Fruit fly (Drosophila melanogaster) whole organism, embryonic: ENCODE measurements around the gene CG31102.
A peak's percentile ranks its signal among the peaks of the same experiment; 100 is the strongest.

Experiments
- Antp ChIP-seq: fragments of 200-800 bp; sonication (Bioruptor generic); optimal IDR thresholded peaks from 3 replicates; lab custom pipeline; 2016; ENCODE audit warnings: missing biosample characterization, missing genetic modification characterization
- Atf6 ChIP-seq: fragments of 200-800 bp; sonication (Bioruptor generic); IDR thresholded peaks from 2 replicates; pipeline ENCODE4 v1.3.6; 2022; ENCODE audit warnings: missing biosample characterization, missing genetic modification characterization
- BEAF-32 ChIP-seq: fragments of 200-800 bp; sonication (Bioruptor generic); optimal IDR thresholded peaks from 3 replicates; lab custom pipeline; 2017; ENCODE audit warnings: missing biosample characterization, missing genetic modification characterization, mild to moderate bottlenecking, moderate library complexity, missing genetic modification reagents
- CG1024 ChIP-seq: fragments of 200-800 bp; sonication (Bioruptor generic); IDR thresholded peaks from 2 replicates; pipeline ENCODE4 v1.3.6; 2022; ENCODE audit warnings: missing biosample characterization, missing genetic modification characterization
- CG11456 ChIP-seq: fragments of 200-800 bp; sonication (Bioruptor generic); IDR thresholded peaks from 3 replicates; pipeline ENCODE4 v1.3.6; 2022; ENCODE audit warnings: missing biosample characterization, missing genetic modification characterization
- CG12744 ChIP-seq: fragments of 200-800 bp; sonication (Bioruptor generic); optimal IDR thresholded peaks from 2 replicates; lab custom pipeline; 2016; ENCODE audit warnings: missing biosample characterization, missing genetic modification characterization
- CG13624 ChIP-seq: fragments of 200-800 bp; sonication (Bioruptor generic); optimal IDR thresholded peaks from 2 replicates; lab custom pipeline; 2016; ENCODE audit warnings: missing biosample characterization, missing genetic modification characterization
- CG17385 ChIP-seq: fragments of 200-800 bp; sonication (Bioruptor generic); optimal IDR thresholded peaks from 3 replicates; lab custom pipeline; 2018; ENCODE audit warnings: missing biosample characterization, mild to moderate bottlenecking, missing genetic modification characterization
- CG17568 ChIP-seq: fragments of 200-800 bp; sonication (Bioruptor generic); optimal IDR thresholded peaks from 2 replicates; lab custom pipeline; 2018; ENCODE audit warnings: missing biosample characterization, mild to moderate bottlenecking, missing genetic modification characterization, moderate library complexity
- CG1832 ChIP-seq: fragments of 200-800 bp; sonication (Bioruptor generic); optimal IDR thresholded peaks from 2 replicates; lab custom pipeline; 2017; ENCODE audit warnings: missing biosample characterization, mild to moderate bottlenecking, missing genetic modification characterization, inconsistent platforms
- CG4404 ChIP-seq: fragments of 200-800 bp; sonication (Bioruptor generic); IDR thresholded peaks from 2 replicates; pipeline ENCODE4 v1.3.6; 2022; ENCODE audit warnings: missing biosample characterization, missing genetic modification characterization
- CG6654 ChIP-seq: fragments of 200-800 bp; sonication (Bioruptor generic); optimal IDR thresholded peaks from 2 replicates; lab custom pipeline; 2017; ENCODE audit warnings: missing biosample characterization, mild to moderate bottlenecking, missing genetic modification characterization
- CG6791 ChIP-seq: fragments of 200-800 bp; sonication (Bioruptor generic); IDR thresholded peaks from 3 replicates; pipeline ENCODE4 v1.3.6; 2022; ENCODE audit warnings: missing biosample characterization, missing genetic modification characterization; ENCODE audit not compliant: partially characterized antibody
- CG7745 ChIP-seq: fragments of 200-800 bp; sonication (Bioruptor generic); optimal IDR thresholded peaks from 2 replicates; lab custom pipeline; 2018; ENCODE audit warnings: missing biosample characterization, mild to moderate bottlenecking, missing genetic modification characterization, moderate library complexity
- Dbx ChIP-seq: fragments of 200-800 bp; sonication (Bioruptor generic); IDR thresholded peaks from 3 replicates; pipeline ENCODE4 v1.3.6; 2022; ENCODE audit warnings: missing biosample characterization, missing genetic modification characterization
- Dip3 ChIP-seq: fragments of 200-800 bp; sonication (Bioruptor generic); optimal IDR thresholded peaks from 3 replicates; lab custom pipeline; 2016; ENCODE audit warnings: missing biosample characterization, missing genetic modification characterization
- Dll ChIP-seq: fragments of 200-800 bp; sonication (Bioruptor generic); IDR thresholded peaks from 4 replicates; pipeline ENCODE4 v1.3.6; 2022; ENCODE audit warnings: missing biosample characterization, missing genetic modification characterization; ENCODE audit not compliant: partially characterized antibody
- Dref ChIP-seq: fragments of 200-800 bp; sonication (Bioruptor generic); IDR thresholded peaks from 2 replicates; pipeline ENCODE4 v1.3.6; 2022; ENCODE audit warnings: missing biosample characterization, missing genetic modification characterization
- Elba2 ChIP-seq: fragments of 200-800 bp; sonication (Bioruptor generic); optimal IDR thresholded peaks from 3 replicates; lab custom pipeline; 2016; ENCODE audit warnings: missing biosample characterization, missing genetic modification characterization
- Gsc ChIP-seq: fragments of 200-800 bp; sonication (Bioruptor generic); IDR thresholded peaks from 2 replicates; pipeline ENCODE4 v1.3.6; 2022; ENCODE audit warnings: missing biosample characterization, missing genetic modification characterization
- Hey ChIP-seq: fragments of 200-800 bp; sonication (Bioruptor generic); optimal IDR thresholded peaks from 3 replicates; lab custom pipeline; 2018; ENCODE audit warnings: missing biosample characterization, mild to moderate bottlenecking, missing genetic modification characterization
- Meics ChIP-seq: fragments of 200-800 bp; sonication (Bioruptor generic); optimal IDR thresholded peaks from 2 replicates; lab custom pipeline; 2017; ENCODE audit warnings: missing biosample characterization, mild to moderate bottlenecking, missing genetic modification characterization
- Mrtf ChIP-seq: fragments of 200-800 bp; sonication (Bioruptor generic); IDR thresholded peaks from 3 replicates; pipeline ENCODE4 v1.3.6; 2022; ENCODE audit warnings: missing biosample characterization, missing genetic modification characterization
- NC2α ChIP-seq: fragments of 200-800 bp; sonication (Bioruptor generic); optimal IDR thresholded peaks from 2 replicates; lab custom pipeline; 2016; ENCODE audit warnings: missing biosample characterization, missing genetic modification characterization
- Nf-YA ChIP-seq: fragments of 200-800 bp; sonication (Bioruptor generic); IDR thresholded peaks from 2 replicates; pipeline ENCODE4 v1.3.6; 2022; ENCODE audit warnings: missing biosample characterization, missing genetic modification characterization
- Sin3A ChIP-seq: fragments of >200 bp; optimal IDR thresholded peaks from 2 replicates; lab custom pipeline; 2018
- Xbp1 ChIP-seq: fragments of 200-800 bp; sonication (Bioruptor generic); optimal IDR thresholded peaks from 3 replicates; lab custom pipeline; 2016; ENCODE audit warnings: missing biosample characterization, mild to moderate bottlenecking, missing genetic modification characterization
- bigmax ChIP-seq: fragments of 200-800 bp; sonication (Bioruptor generic); optimal IDR thresholded peaks from 2 replicates; lab custom pipeline; 2018; ENCODE audit warnings: missing biosample characterization, mild to moderate bottlenecking, missing genetic modification characterization
- caup ChIP-seq: fragments of 200-800 bp; sonication (Bioruptor generic); optimal IDR thresholded peaks from 3 replicates; lab custom pipeline; 2017; ENCODE audit warnings: missing biosample characterization, mild to moderate bottlenecking, missing genetic modification characterization, moderate library complexity; ENCODE audit not compliant: severe bottlenecking
- chinmo ChIP-seq: fragments of 200-800 bp; sonication (Bioruptor generic); IDR thresholded peaks from 4 replicates; pipeline ENCODE4 v1.3.6; 2022; ENCODE audit warnings: missing biosample characterization, missing genetic modification characterization; ENCODE audit not compliant: partially characterized antibody
- crp ChIP-seq, 2 experiments: fragments of 200-800 bp; sonication (Bioruptor generic); optimal IDR thresholded peaks; 2 replicates in 1 of 2; 3 replicates in 1 of 2; lab custom pipeline; 2017; ENCODE audit warnings: missing biosample characterization in 2 of 2, missing genetic modification characterization in 2 of 2, mild to moderate bottlenecking in 1 of 2, moderate library complexity in 1 of 2
- disco-r ChIP-seq: fragments of 200-800 bp; sonication (Bioruptor generic); optimal IDR thresholded peaks from 2 replicates; lab custom pipeline; 2016; ENCODE audit warnings: missing biosample characterization, missing genetic modification characterization
- gce ChIP-seq: fragments of 200-800 bp; sonication (Bioruptor generic); IDR thresholded peaks from 3 replicates; pipeline ENCODE4 v1.3.6; 2022; ENCODE audit warnings: missing biosample characterization, missing genetic modification characterization
- gro ChIP-seq: fragments of 200-800 bp; sonication (Bioruptor generic); optimal IDR thresholded peaks from 2 replicates; lab custom pipeline; 2016; ENCODE audit warnings: missing biosample characterization, missing genetic modification characterization
- ham ChIP-seq: fragments of 200-800 bp; sonication (Bioruptor generic); IDR thresholded peaks from 2 replicates; pipeline ENCODE4 v1.3.6; 2022; ENCODE audit warnings: missing biosample characterization, missing genetic modification characterization
- hkb ChIP-seq, 2 experiments: fragments of 200-800 bp in 1 of 2; fragments of >200 bp in 1 of 2; sonication (Bioruptor generic) in 1 of 2; IDR thresholded peaks in 1 of 2; optimal IDR thresholded peaks in 1 of 2; 2 replicates each; pipeline versions ENCODE4 v1.3.6 to Lab custom; 2017 to 2022; ENCODE audit warnings: missing biosample characterization in 1 of 2, missing genetic modification characterization in 1 of 2
- ind ChIP-seq: fragments of 200-800 bp; sonication (Bioruptor generic); optimal IDR thresholded peaks from 3 replicates; lab custom pipeline; 2016; ENCODE audit warnings: missing biosample characterization, missing genetic modification characterization
- inv ChIP-seq: fragments of 200-800 bp; sonication (Bioruptor generic); IDR thresholded peaks from 2 replicates; pipeline ENCODE4 v1.3.6; 2022; ENCODE audit warnings: missing biosample characterization, missing genetic modification characterization; ENCODE audit not compliant: partially characterized antibody
- jigr1 ChIP-seq: fragments of 200-800 bp; sonication (Bioruptor generic); IDR thresholded peaks from 3 replicates; pipeline ENCODE4 v1.3.6; 2022; ENCODE audit warnings: missing biosample characterization, missing genetic modification characterization
- pho ChIP-seq: fragments of 200-800 bp; sonication (Bioruptor generic); optimal IDR thresholded peaks from 2 replicates; lab custom pipeline; 2016; ENCODE audit warnings: missing biosample characterization, missing genetic modification characterization
- pita ChIP-seq: fragments of 200-800 bp; sonication (Bioruptor generic); optimal IDR thresholded peaks from 2 replicates; lab custom pipeline; 2017; ENCODE audit warnings: missing biosample characterization, mild to moderate bottlenecking, missing genetic modification characterization
- pzg ChIP-seq: fragments of 200-800 bp; sonication (Bioruptor generic); optimal IDR thresholded peaks from 3 replicates; lab custom pipeline; 2018; ENCODE audit warnings: missing biosample characterization, mild to moderate bottlenecking, missing genetic modification characterization, moderate library complexity
- rib ChIP-seq: fragments of 200-800 bp; sonication (Bioruptor generic); IDR thresholded peaks from 2 replicates; pipeline ENCODE4 v1.3.6; 2022; ENCODE audit warnings: missing biosample characterization, missing genetic modification characterization
- sc ChIP-seq, 3 experiments: fragments of >200 bp in 2 of 3; fragments of 200-800 bp in 1 of 3; sonication (Bioruptor generic) in 1 of 3; optimal IDR thresholded peaks; 2 replicates in 2 of 3; 3 replicates in 1 of 3; lab custom pipeline; 2017; ENCODE audit warnings: mild to moderate bottlenecking in 1 of 3, missing biosample characterization in 1 of 3, missing genetic modification characterization in 1 of 3, missing genetic modification reagents in 1 of 3
- shn ChIP-seq: fragments of 200-800 bp; sonication (Bioruptor generic); optimal IDR thresholded peaks from 3 replicates; lab custom pipeline; 2016; ENCODE audit warnings: missing biosample characterization, missing genetic modification characterization
- sna ChIP-seq: fragments of 200-800 bp; sonication (Bioruptor generic); IDR thresholded peaks from 2 replicates; pipeline ENCODE4 v1.3.6; 2022; ENCODE audit warnings: missing biosample characterization, missing genetic modification characterization; ENCODE audit not compliant: partially characterized antibody
- stwl ChIP-seq: fragments of 200-800 bp; sonication (Bioruptor generic); optimal IDR thresholded peaks from 3 replicates; lab custom pipeline; 2018; ENCODE audit warnings: missing biosample characterization, mild to moderate bottlenecking, missing genetic modification characterization, moderate library complexity
- tna ChIP-seq: fragments of 200-800 bp; sonication (Bioruptor generic); IDR thresholded peaks from 2 replicates; pipeline ENCODE4 v1.3.6; 2022; ENCODE audit warnings: missing biosample characterization, missing genetic modification characterization; ENCODE audit not compliant: partially characterized antibody
- unc-4 ChIP-seq: fragments of 200-800 bp; sonication (Bioruptor generic); IDR thresholded peaks from 2 replicates; pipeline ENCODE4 v1.3.6; 2022; ENCODE audit warnings: missing biosample characterization, missing genetic modification characterization; ENCODE audit not compliant: partially characterized antibody
- zen2 ChIP-seq: fragments of 200-800 bp; sonication (Bioruptor generic); IDR thresholded peaks from 3 replicates; pipeline ENCODE4 v1.3.6; 2022; ENCODE audit warnings: missing biosample characterization, missing genetic modification characterization; ENCODE audit not compliant: partially characterized antibody

CG31102 gene

dm6 chr3R:25335065-25335464 lies 39.7 kb upstream of the CG31102 start, which contains the start of the genes CG10669 and CG11902 (continued):
- peak; percentile 11 for TF ChIP-seq BEAF-32
- TF ChIP-seq Dll (GFP tag; lab: Robert Waterston, UW), result 0 out of 4 replicates have a peak, but pooled peaks have one; percentile 31
- no peak for TF ChIP-seq CG13624 (GFP tag; lab: Kevin White, UChicago)
- TF ChIP-seq CG11456 (GFP tag; lab: Robert Waterston, UW), result no peak
- no peak for TF ChIP-seq NC2α (GFP tag; lab: Kevin White, UChicago)
- no peak for TF ChIP-seq CG17568
- peak; percentile 3 for TF ChIP-seq Sin3A (lab: Kevin White, UChicago)
- no peak for TF ChIP-seq CG1024 (GFP tag; lab: Robert Waterston, UW)
- no peak for TF ChIP-seq CG12744 (GFP tag; lab: Kevin White, UChicago)
- TF ChIP-seq Meics (GFP tag; lab: Kevin White, UChicago), result no peak
- TF ChIP-seq Nf-YA (GFP tag; lab: Robert Waterston, UW), result no peak
- peak; percentile 50; the same call in 1 of the 4 replicates for TF ChIP-seq chinmo (GFP tag; lab: Robert Waterston, UW)
- TF ChIP-seq Hey (tag; lab: Kevin White, UChicago), result no peak
- no peak for TF ChIP-seq Atf6 (GFP tag; lab: Robert Waterston, UW)
- no peak for TF ChIP-seq hkb (optimal IDR thresholded peaks at IDR 0.05; lab: Kevin White, UChicago)
- no peak for TF ChIP-seq hkb (GFP tag; IDR thresholded peaks at IDR 0.05; lab: Robert Waterston, UW)
- TF ChIP-seq CG6791 (GFP tag; lab: Robert Waterston, UW), result 0 out of 3 replicates have a peak, but pooled peaks have one; percentile 23
- no peak for TF ChIP-seq caup (GFP tag; lab: Kevin White, UChicago)
- no peak for TF ChIP-seq CG17385 (GFP tag; lab: Kevin White, UChicago)
- TF ChIP-seq Mrtf (GFP tag; lab: Robert Waterston, UW), result no peak
- TF ChIP-seq Antp, result no peak
- no peak for TF ChIP-seq rib (GFP tag; lab: Robert Waterston, UW)
- TF ChIP-seq Gsc, result no peak
- TF ChIP-seq CG6654, result no peak
- TF ChIP-seq Xbp1 (GFP tag; lab: Kevin White, UChicago), result no peak
- TF ChIP-seq CG7745 (tag; lab: Kevin White, UChicago), result no peak
- TF ChIP-seq unc-4 (GFP tag; lab: Robert Waterston, UW), result 0 out of 2 replicates have a peak, but pooled peaks have one; percentile 14
- no peak; the same call in 2 of the 3 replicates for TF ChIP-seq zen2
- peak; percentile 40 for TF ChIP-seq pzg (GFP tag; lab: Kevin White, UChicago)
- TF ChIP-seq Dip3 (GFP tag; lab: Kevin White, UChicago), result no peak
- no peak for TF ChIP-seq ind (GFP tag; lab: Kevin White, UChicago)
- TF ChIP-seq pita, result no peak
- TF ChIP-seq disco-r (GFP tag; lab: Kevin White, UChicago), result no peak
- TF ChIP-seq CG1832 (GFP tag; lab: Kevin White, UChicago), result no peak
- TF ChIP-seq stwl, result peak; percentile 76
- no peak for TF ChIP-seq pho
- no peak for TF ChIP-seq gce
- TF ChIP-seq Dref (GFP tag; lab: Robert Waterston, UW), result no peak
- TF ChIP-seq crp (GFP tag; optimal IDR thresholded peaks at IDR 0.05; lab: Kevin White, UChicago), result peak; percentile 86 to 98
- TF ChIP-seq gro (GFP tag; lab: Kevin White, UChicago), result no peak
- no peak for TF ChIP-seq ham (GFP tag; lab: Robert Waterston, UW)
- TF ChIP-seq bigmax (GFP tag; lab: Kevin White, UChicago), result peak; percentile 3
- no peak for TF ChIP-seq inv (GFP tag; lab: Robert Waterston, UW)
- TF ChIP-seq sna (GFP tag; lab: Robert Waterston, UW), result peak; percentile 41; the same call in 1 of the 2 replicates
- no peak for TF ChIP-seq shn (GFP tag; lab: Kevin White, UChicago)
- TF ChIP-seq tna (GFP tag; lab: Robert Waterston, UW), result no peak
- no peak for TF ChIP-seq sc (optimal IDR thresholded peaks at IDR 0.05; lab: Kevin White, UChicago)
- TF ChIP-seq sc (GFP tag; optimal IDR thresholded peaks at IDR 0.05; lab: Kevin White, UChicago), result no peak
- no peak for TF ChIP-seq CG4404 (GFP tag; lab: Robert Waterston, UW)
- no peak for TF ChIP-seq jigr1 (GFP tag; lab: Robert Waterston, UW)
- peak; percentile 18 for TF ChIP-seq Elba2 (GFP tag; lab: Kevin White, UChicago)
- TF ChIP-seq Dbx (GFP tag; lab: Robert Waterston, UW), result no peak
